Fruit fly (Drosophila melanogaster) whole organism, pupa: ENCODE measurements around the gene Nna1.

Source experiments
- CG13204 ChIP-seq: fragments of 200-800 bp; sonication (Bioruptor generic); optimal IDR thresholded peaks from 2 replicates; lab custom pipeline; 2018; ENCODE audit warnings: missing biosample characterization, mild to moderate bottlenecking, missing genetic modification characterization, moderate library complexity
- CG15710 ChIP-seq: fragments of 200-800 bp; sonication (Bioruptor generic); optimal IDR thresholded peaks from 2 replicates; lab custom pipeline; 2018; ENCODE audit warnings: missing biosample characterization, mild to moderate bottlenecking, missing genetic modification characterization, moderate library complexity
- CG32121 ChIP-seq: fragments of 200-800 bp; sonication (Bioruptor generic); IDR thresholded peaks from 2 replicates; pipeline ENCODE4 v1.3.6; 2022; ENCODE audit warnings: missing biosample characterization, missing genetic modification characterization
- CG4496 ChIP-seq: fragments of 200-800 bp; sonication (Bioruptor generic); IDR thresholded peaks from 3 replicates; pipeline ENCODE4 v1.3.6; 2022; ENCODE audit warnings: missing biosample characterization, missing genetic modification characterization
- EcR ChIP-seq: fragments of 200-800 bp; sonication (Bioruptor generic); optimal IDR thresholded peaks from 3 replicates; lab custom pipeline; 2019; ENCODE audit warnings: missing biosample characterization, missing genetic modification characterization, mild to moderate bottlenecking, moderate library complexity, missing genetic modification reagents
- Ets98B ChIP-seq: fragments of 200-800 bp; sonication (Bioruptor generic); IDR thresholded peaks from 2 replicates; pipeline ENCODE4 v1.3.6; 2022; ENCODE audit warnings: missing biosample characterization, missing genetic modification characterization
- Snoo ChIP-seq: fragments of 200-800 bp; sonication (Bioruptor generic); optimal IDR thresholded peaks from 3 replicates; lab custom pipeline; 2017; ENCODE audit warnings: missing biosample characterization, mild to moderate bottlenecking, missing genetic modification characterization, inconsistent platforms
- fd96Ca ChIP-seq: fragments of 200-800 bp; sonication (Bioruptor generic); IDR thresholded peaks from 3 replicates; pipeline ENCODE4 v1.3.6; 2022; ENCODE audit warnings: missing biosample characterization, missing genetic modification characterization
- rn ChIP-seq: fragments of 200-800 bp; sonication (Bioruptor generic); IDR thresholded peaks from 2 replicates; pipeline ENCODE4 v1.3.6; 2022; ENCODE audit warnings: missing biosample characterization, missing genetic modification characterization

- TF ChIP-seq CG15710 (tag; lab: Kevin White, UChicago) (no peak), Snoo (tag; lab: Kevin White, UChicago) (no peak), rn (GFP tag; lab: Robert Waterston, UW) (no peak), fd96Ca (GFP tag; lab: Robert Waterston, UW) (no peak), CG4496 (GFP tag; lab: Robert Waterston, UW) (no peak), EcR (no peak), CG13204 (no peak), CG32121 (GFP tag; lab: Robert Waterston, UW) (no peak), Ets98B (no peak)
Measured at dm6 chrX:13721934-13722333, 29.8 kb downstream of the Nna1 start, which contains the start of the genes Mrgn1 and mus101.
